Worm (Caenorhabditis elegans) whole organism, mixed stage, embryonic: ENCODE data around the gene fos-1.

Source experiments
- M03D4.4 ChIP-seq: sonication (generic microtip); optimal IDR thresholded peaks from 2 replicates; lab custom pipeline; 2017; ENCODE audit warnings: mild to moderate bottlenecking, missing genetic modification characterization, missing compliant biosample characterization
- elt-3 ChIP-seq: fragments of 150-350 bp; optimal IDR thresholded peaks from 2 replicates; lab custom pipeline; 2014; ENCODE audit warnings: missing biosample characterization, missing genetic modification characterization
- lin-32 ChIP-seq: fragments of 200-800 bp; sonication (Bioruptor generic); optimal IDR thresholded peaks from 2 replicates; lab custom pipeline; 2018; ENCODE audit warnings: mild to moderate bottlenecking, missing genetic modification characterization, missing compliant biosample characterization
- nhr-237 ChIP-seq: fragments of 150-350 bp; optimal IDR thresholded peaks from 2 replicates; lab custom pipeline; 2014; ENCODE audit warnings: missing biosample characterization, missing genetic modification characterization
- pha-4 ChIP-seq: fragments of 150-350 bp; optimal IDR thresholded peaks from 2 replicates; lab custom pipeline; 2018; ENCODE audit warnings: missing biosample characterization, missing genetic modification reagents, missing genetic modification characterization
- snpc-4 ChIP-seq: fragments of 150-350 bp; optimal IDR thresholded peaks from 2 replicates; lab custom pipeline; 2014; ENCODE audit warnings: missing biosample characterization, missing genetic modification characterization
- unc-62 ChIP-seq: fragments of 150-350 bp; optimal IDR thresholded peaks from 2 replicates; lab custom pipeline; 2014; ENCODE audit warnings: missing biosample characterization, missing genetic modification reagents, missing genetic modification characterization

ce11 chrV:6003301-6003700 lies at the start of gene fos-1:
- TF ChIP-seq snpc-4 (no peak), lin-32 (GFP tag; lab: Kevin White, UChicago) (no peak), elt-3 (tag; lab: Kevin White, UChicago) (no peak), nhr-237 (no peak), pha-4 (tag; lab: Kevin White, UChicago) (no peak), M03D4.4 (tag; lab: Kevin White, UChicago) (no peak), unc-62 (GFP tag; lab: Kevin White, UChicago) (no peak)
